Worm (Caenorhabditis elegans) whole organism, L2 larva: ENCODE results near the gene F55H2.5.
A peak's percentile ranks its signal among the peaks of the same experiment; 100 is the strongest.

Source experiments
- ZK546.5 ChIP-seq: sonication (generic microtip); optimal IDR thresholded peaks from 2 replicates; lab custom pipeline; 2017; ENCODE audit warnings: missing biosample characterization, missing genetic modification characterization
- aly-2 ChIP-seq: fragments of 150-350 bp; optimal IDR thresholded peaks from 2 replicates; lab custom pipeline; 2014; ENCODE audit warnings: missing biosample characterization, missing genetic modification characterization
- egl-27 ChIP-seq: sonication (generic microtip); optimal IDR thresholded peaks from 3 replicates; lab custom pipeline; 2017; ENCODE audit warnings: missing biosample characterization, missing genetic modification reagents, missing genetic modification characterization
- gmeb-1 ChIP-seq: fragments of 150-350 bp; optimal IDR thresholded peaks from 2 replicates; lab custom pipeline; 2014; ENCODE audit warnings: missing biosample characterization, missing genetic modification characterization
- lin-13 ChIP-seq: fragments of 150-350 bp; optimal IDR thresholded peaks from 2 replicates; lab custom pipeline; 2014; ENCODE audit warnings: missing biosample characterization, missing genetic modification reagents, missing genetic modification characterization
- unc-39 ChIP-seq: fragments of 150-350 bp; optimal IDR thresholded peaks from 2 replicates; lab custom pipeline; 2014; ENCODE audit warnings: missing biosample characterization, missing genetic modification characterization
- ztf-1 ChIP-seq: fragments of 200-800 bp; sonication (Bioruptor generic); conservative IDR thresholded peaks from 2 replicates; pipeline ENCODE4 v1.3.6; 2022; ENCODE audit warnings: missing genetic modification characterization, missing compliant biosample characterization

DNA sequence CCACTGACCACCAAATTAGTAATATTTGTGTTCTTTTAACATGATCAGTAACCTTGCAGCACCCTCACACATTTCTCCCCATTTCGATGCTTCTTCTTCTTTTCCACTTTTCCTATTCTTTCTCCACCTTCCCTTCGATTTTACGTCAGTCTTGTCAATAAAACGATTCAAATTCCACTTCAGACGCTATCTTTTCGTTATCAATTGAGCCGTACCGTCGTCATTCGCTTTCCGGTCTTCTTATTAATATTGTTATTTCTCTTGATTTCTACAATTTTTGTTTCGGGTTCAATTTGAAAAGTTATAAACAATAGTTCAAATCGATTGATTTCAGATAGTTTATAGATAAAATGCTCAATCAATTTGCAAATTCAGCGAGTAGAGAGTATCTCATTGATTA is 23.8 kb upstream of the F55H2.5 start:
- TF ChIP-seq egl-27 (no peak), aly-2 (tag; lab: Kevin White, UChicago) (no peak), unc-39 (no peak), gmeb-1 (tag; lab: Kevin White, UChicago) (peak; percentile 2), ztf-1 (GFP tag; lab: Robert Waterston, UW) (no peak), lin-13 (GFP tag; lab: Kevin White, UChicago) (no peak), ZK546.5 (tag; lab: Kevin White, UChicago) (no peak)
